Worm (Caenorhabditis elegans): ENCODE results near the gene F14F3.5.

ce11 chrX:10491875-10492523, 37.0 kb downstream of the F14F3.5 start:
- TF ChIP-seq ama-1 (optimal IDR thresholded peaks at IDR 0.05) (no peak), hnd-1 (tag; optimal IDR thresholded peaks at IDR 0.05) (no peak), scrt-1 (GFP tag; IDR thresholded peaks at IDR 0.05) (no peak), F13C5.2 (tag; optimal IDR thresholded peaks at IDR 0.05) (no peak), hmbx-1 (tag; optimal IDR thresholded peaks at IDR 0.05) (no peak)

Data from whole organism, early embryonic.